ENCODE assay signal across 4 fruit fly cellular contexts in genomic region chr2L:20681648-20682098, dm6.
TF ChIP-seq lines count a peak whose summit lies in the region.

TSS of gene Cen (minus strand) at chr2L:20681846.

TF ChIP-seq in whole organism, adult, 20 proteins besides CTCF, POLR2A, EP300 and RAD21 (continued from another document):
- TF ChIP-seq CG33017 (tag; optimal IDR thresholded peaks at IDR 0.05; lab: Kevin White, UChicago): peak; percentile 7
- peak; percentile 8 for TF ChIP-seq CG12768 (GFP tag; optimal IDR thresholded peaks at IDR 0.05; lab: Kevin White, UChicago)

TF ChIP-seq in whole organism, embryonic, 481 proteins besides CTCF, POLR2A, EP300 and RAD21 (continued from another document and continues in another):
- TF ChIP-seq CG14860 (GFP tag; IDR thresholded peaks at IDR 0.05; lab: Robert Waterston, UW; ENCODE audit: partially characterized antibody) (no peak), dysf (GFP tag; IDR thresholded peaks at IDR 0.05; lab: Robert Waterston, UW) (peak; percentile 49; the same call in 2 of the 3 replicates), cas (GFP tag; IDR thresholded peaks at IDR 0.05; lab: Robert Waterston, UW) (no peak), Hr78 (GFP tag; optimal IDR thresholded peaks at IDR 0.05; lab: Kevin White, UChicago) (no peak), CG14050 (GFP tag; IDR thresholded peaks at IDR 0.05; lab: Robert Waterston, UW) (0 out of 3 replicates have a peak, but pooled peaks have one; percentile 34), bsh (GFP tag; optimal IDR thresholded peaks at IDR 0.05; lab: Kevin White, UChicago) (peak in 1 of 2 experiments; percentile 10), CG13775 (GFP tag; optimal IDR thresholded peaks at IDR 0.05; lab: Kevin White, UChicago) (peak; percentile 61), Pdp1 (GFP tag; optimal IDR thresholded peaks at IDR 0.05; lab: Kevin White, UChicago) (peak; percentile 42 to 95), slbo (GFP tag; IDR thresholded peaks at IDR 0.05; lab: Robert Waterston, UW) (peak; percentile 58), maf-S (GFP tag; optimal IDR thresholded peaks at IDR 0.05; lab: Kevin White, UChicago) (peak; percentile 4), HLH54F (GFP tag; optimal IDR thresholded peaks at IDR 0.05; lab: Kevin White, UChicago) (no peak), Neu2 (GFP tag; optimal IDR thresholded peaks at IDR 0.05; lab: Kevin White, UChicago; ENCODE audit: borderline replicate concordance) (no peak), oc (tag; optimal IDR thresholded peaks at IDR 0.05; lab: Kevin White, UChicago) (no peak), Jarid2 (GFP tag; optimal IDR thresholded peaks at IDR 0.05; lab: Kevin White, UChicago) (no peak), Sry-δ (GFP tag; optimal IDR thresholded peaks at IDR 0.05; lab: Kevin White, UChicago) (peak; percentile 10), Mes4 (GFP tag; optimal IDR thresholded peaks at IDR 0.05; lab: Kevin White, UChicago) (peak; percentile 18), CG10209 (GFP tag; optimal IDR thresholded peaks at IDR 0.05; lab: Kevin White, UChicago) (peak; percentile 18), CG14965 (GFP tag; optimal IDR thresholded peaks at IDR 0.05; lab: Kevin White, UChicago; ENCODE audit: borderline replicate concordance) (no peak), CG32772 (GFP tag; IDR thresholded peaks at IDR 0.05; lab: Robert Waterston, UW) (peak; percentile 60), MTF-1 (GFP tag; optimal IDR thresholded peaks at IDR 0.05; lab: Kevin White, UChicago; ENCODE audit: borderline replicate concordance) (no peak), mam (GFP tag; optimal IDR thresholded peaks at IDR 0.05; lab: Kevin White, UChicago) (peak; percentile 5), ap (GFP tag; IDR thresholded peaks at IDR 0.05; lab: Robert Waterston, UW) (peak; percentile 34; the same call in 1 of the 2 replicates), CG1024 (GFP tag; IDR thresholded peaks at IDR 0.05; lab: Robert Waterston, UW) (0 out of 2 replicates have a peak, but pooled peaks have one; percentile 20), CG10267 (tag; optimal IDR thresholded peaks at IDR 0.05; lab: Kevin White, UChicago) (peak; percentile 28), peb (GFP tag; IDR thresholded peaks at IDR 0.05; lab: Robert Waterston, UW) (no peak), CG18599 (GFP tag; optimal IDR thresholded peaks at IDR 0.05; lab: Kevin White, UChicago) (no peak), Vsx1 (GFP tag; optimal IDR thresholded peaks at IDR 0.05; lab: Kevin White, UChicago) (no peak), Ets65A (GFP tag; lab: Kevin White, UChicago) (peak; percentile 69), vvl (GFP tag; IDR thresholded peaks at IDR 0.05; lab: Robert Waterston, UW) (peak; percentile 60; the same call in 1 of the 2 replicates), ERR (GFP tag; optimal IDR thresholded peaks at IDR 0.05; lab: Kevin White, UChicago) (no peak), CG11695 (GFP tag; IDR thresholded peaks at IDR 0.05; lab: Robert Waterston, UW) (no peak), nmo (GFP tag; optimal IDR thresholded peaks at IDR 0.05; lab: Kevin White, UChicago) (peak; percentile 54), Ets97D (GFP tag; optimal IDR thresholded peaks at IDR 0.05; lab: Kevin White, UChicago) (peak; percentile 58), CG6683 (GFP tag; optimal IDR thresholded peaks at IDR 0.05; lab: Kevin White, UChicago) (no peak), CG33557 (GFP tag; optimal IDR thresholded peaks at IDR 0.05; lab: Kevin White, UChicago) (no peak), CG3995 (GFP tag; optimal IDR thresholded peaks at IDR 0.05; lab: Kevin White, UChicago) (peak; percentile 67), Med (GFP tag; lab: Kevin White, UChicago) (peak; percentile 89), CG15514 (GFP tag; optimal IDR thresholded peaks at IDR 0.05; lab: Kevin White, UChicago) (peak; percentile 47), CG5245 (GFP tag; optimal IDR thresholded peaks at IDR 0.05; lab: Kevin White, UChicago) (no peak), CG6254 (GFP tag; optimal IDR thresholded peaks at IDR 0.05; lab: Kevin White, UChicago) (no peak), HLHmδ (GFP tag; optimal IDR thresholded peaks at IDR 0.05; lab: Kevin White, UChicago) (no peak), ato (GFP tag; IDR thresholded peaks at IDR 0.05; lab: Robert Waterston, UW; ENCODE audit: partially characterized antibody) (no peak)

TF ChIP-seq in whole organism, prepupa, 60 proteins besides CTCF, POLR2A, EP300 and RAD21 (continued from another document):
- TF ChIP-seq Eip93F (GFP tag; optimal IDR thresholded peaks at IDR 0.05; lab: Kevin White, UChicago) (peak; percentile 22), CG11294 (GFP tag; IDR thresholded peaks at IDR 0.05; lab: Robert Waterston, UW) (no peak), Blimp-1 (GFP tag; optimal IDR thresholded peaks at IDR 0.05; lab: Kevin White, UChicago) (no peak), Ets21C (GFP tag; optimal IDR thresholded peaks at IDR 0.05; lab: Kevin White, UChicago) (peak; percentile 62), CG16779 (tag; optimal IDR thresholded peaks at IDR 0.05; lab: Kevin White, UChicago) (no peak), CG9139 (GFP tag; optimal IDR thresholded peaks at IDR 0.05; lab: Kevin White, UChicago) (no peak), CG8119 (GFP tag; IDR thresholded peaks at IDR 0.05; lab: Robert Waterston, UW) (no peak; the same call in 2 of the 3 replicates), ss (GFP tag; optimal IDR thresholded peaks at IDR 0.05; lab: Kevin White, UChicago) (peak; percentile 43 to 58), esn (GFP tag; optimal IDR thresholded peaks at IDR 0.05; lab: Kevin White, UChicago) (peak; percentile 78), CG1621 (tag; optimal IDR thresholded peaks at IDR 0.05; lab: Kevin White, UChicago) (no peak), CG6792 (GFP tag; optimal IDR thresholded peaks at IDR 0.05; lab: Kevin White, UChicago) (peak; percentile 61), CG34406 (GFP tag; optimal IDR thresholded peaks at IDR 0.05; lab: Kevin White, UChicago) (peak; percentile 79), Sox15 (GFP tag; optimal IDR thresholded peaks at IDR 0.05; lab: Kevin White, UChicago) (peak; percentile 70), CG11902 (GFP tag; optimal IDR thresholded peaks at IDR 0.05; lab: Kevin White, UChicago) (peak; percentile 58), dac (GFP tag; optimal IDR thresholded peaks at IDR 0.05; lab: Kevin White, UChicago) (no peak), fd85E (GFP tag; optimal IDR thresholded peaks at IDR 0.05; lab: Kevin White, UChicago) (no peak), eg (GFP tag; IDR thresholded peaks at IDR 0.05; lab: Robert Waterston, UW) (no peak; the same call in 2 of the 3 replicates), CG10631 (GFP tag; optimal IDR thresholded peaks at IDR 0.05; lab: Kevin White, UChicago) (peak; percentile 79), net (GFP tag; optimal IDR thresholded peaks at IDR 0.05; lab: Kevin White, UChicago) (no peak), CG11762 (GFP tag; optimal IDR thresholded peaks at IDR 0.05; lab: Kevin White, UChicago; ENCODE audit: insufficient read depth) (peak; percentile 28), CG10669 (GFP tag; optimal IDR thresholded peaks at IDR 0.05; lab: Kevin White, UChicago) (no peak), Sox102F (GFP tag; optimal IDR thresholded peaks at IDR 0.05; lab: Kevin White, UChicago) (no peak), Gug (GFP tag; IDR thresholded peaks at IDR 0.05; lab: Robert Waterston, UW) (no peak), dsx (GFP tag; optimal IDR thresholded peaks at IDR 0.05; lab: Kevin White, UChicago; ENCODE audit: poor library complexity, severe bottlenecking) (no peak), Met (GFP tag; optimal IDR thresholded peaks at IDR 0.05; lab: Kevin White, UChicago) (no peak), CG6276 (GFP tag; optimal IDR thresholded peaks at IDR 0.05; lab: Kevin White, UChicago) (no peak), lz (GFP tag; optimal IDR thresholded peaks at IDR 0.05; lab: Kevin White, UChicago) (peak; percentile 77), fd59A (GFP tag; optimal IDR thresholded peaks at IDR 0.05; lab: Kevin White, UChicago) (peak; percentile 27), Hr4 (GFP tag; optimal IDR thresholded peaks at IDR 0.05; lab: Kevin White, UChicago) (peak; percentile 88), Hr38 (GFP tag; optimal IDR thresholded peaks at IDR 0.05; lab: Kevin White, UChicago) (peak; percentile 53), CG3032 (tag; optimal IDR thresholded peaks at IDR 0.05; lab: Kevin White, UChicago) (peak; percentile 52), CG31627 (GFP tag; optimal IDR thresholded peaks at IDR 0.05; lab: Kevin White, UChicago) (peak; percentile 83), spab (GFP tag; optimal IDR thresholded peaks at IDR 0.05; lab: Kevin White, UChicago) (no peak), CG8319 (GFP tag; optimal IDR thresholded peaks at IDR 0.05; lab: Kevin White, UChicago) (peak; percentile 54), Eip75B (GFP tag; optimal IDR thresholded peaks at IDR 0.05; lab: Kevin White, UChicago) (peak; percentile 78), Ets96B (tag; optimal IDR thresholded peaks at IDR 0.05; lab: Kevin White, UChicago) (peak; percentile 64), CG7368 (GFP tag; optimal IDR thresholded peaks at IDR 0.05; lab: Kevin White, UChicago) (no peak), Smox (GFP tag; optimal IDR thresholded peaks at IDR 0.05; lab: Kevin White, UChicago) (no peak), achi (GFP tag; optimal IDR thresholded peaks at IDR 0.05; lab: Kevin White, UChicago) (peak; percentile 59), CG6854 (GFP tag; optimal IDR thresholded peaks at IDR 0.05; lab: Kevin White, UChicago) (no peak)

TF ChIP-seq in whole organism, wandering third instar larva, 38 proteins besides CTCF, POLR2A, EP300 and RAD21 (continued from another document):
- peak in 1 of 2 experiments; percentile 65 for TF ChIP-seq foxo (GFP tag; optimal IDR thresholded peaks at IDR 0.05; lab: Kevin White, UChicago)
- peak; percentile 5 for TF ChIP-seq Hr83 (GFP tag; optimal IDR thresholded peaks at IDR 0.05; lab: Kevin White, UChicago; ENCODE audit: poor library complexity, severe bottlenecking)
- TF ChIP-seq Hr78 (GFP tag; optimal IDR thresholded peaks at IDR 0.05; lab: Kevin White, UChicago): no peak
TF ChIP-seq in whole organism, wandering third instar larva: peak in this region for 10.
